Fruit fly (Drosophila melanogaster) whole organism, pupa: ENCODE data around the gene CG43133.
A peak's percentile ranks its signal among the peaks of the same experiment; 100 is the strongest.

Experiments used
- CG10348 ChIP-seq: fragments of 200-800 bp; sonication (Bioruptor generic); IDR thresholded peaks from 2 replicates; pipeline ENCODE4 v1.3.6; 2022; ENCODE audit warnings: missing biosample characterization, missing genetic modification characterization
- CG12605 ChIP-seq: fragments of 200-800 bp; sonication (Bioruptor generic); IDR thresholded peaks from 2 replicates; pipeline ENCODE4 v1.3.6; 2022; ENCODE audit warnings: missing biosample characterization, missing genetic modification characterization
- CG13204 ChIP-seq: fragments of 200-800 bp; sonication (Bioruptor generic); optimal IDR thresholded peaks from 2 replicates; lab custom pipeline; 2018; ENCODE audit warnings: missing biosample characterization, mild to moderate bottlenecking, missing genetic modification characterization, moderate library complexity
- CG14655 ChIP-seq: fragments of 200-800 bp; sonication (Bioruptor generic); optimal IDR thresholded peaks from 3 replicates; lab custom pipeline; 2017; ENCODE audit warnings: mild to moderate bottlenecking, missing biosample characterization, missing genetic modification reagents, missing genetic modification characterization
- CG15710 ChIP-seq: fragments of 200-800 bp; sonication (Bioruptor generic); optimal IDR thresholded peaks from 2 replicates; lab custom pipeline; 2018; ENCODE audit warnings: missing biosample characterization, mild to moderate bottlenecking, missing genetic modification characterization, moderate library complexity
- CG17806 ChIP-seq: fragments of 200-800 bp; sonication (Bioruptor generic); optimal IDR thresholded peaks from 2 replicates; lab custom pipeline; 2018; ENCODE audit warnings: missing biosample characterization, mild to moderate bottlenecking, missing genetic modification characterization, moderate library complexity
- CG32121 ChIP-seq: fragments of 200-800 bp; sonication (Bioruptor generic); IDR thresholded peaks from 2 replicates; pipeline ENCODE4 v1.3.6; 2022; ENCODE audit warnings: missing biosample characterization, missing genetic modification characterization
- CG34367 ChIP-seq: fragments of 200-800 bp; sonication (Bioruptor generic); optimal IDR thresholded peaks from 2 replicates; lab custom pipeline; 2018; ENCODE audit warnings: missing biosample characterization, mild to moderate bottlenecking, missing genetic modification characterization
- CG4496 ChIP-seq: fragments of 200-800 bp; sonication (Bioruptor generic); IDR thresholded peaks from 3 replicates; pipeline ENCODE4 v1.3.6; 2022; ENCODE audit warnings: missing biosample characterization, missing genetic modification characterization
- CG8159 ChIP-seq: fragments of 200-800 bp; sonication (Bioruptor generic); optimal IDR thresholded peaks from 3 replicates; lab custom pipeline; 2018; ENCODE audit warnings: missing biosample characterization, mild to moderate bottlenecking, missing genetic modification characterization, moderate library complexity
- CG8301 ChIP-seq: fragments of 200-800 bp; sonication (Bioruptor generic); optimal IDR thresholded peaks from 2 replicates; lab custom pipeline; 2018; ENCODE audit warnings: missing biosample characterization, mild to moderate bottlenecking, missing genetic modification characterization
- CG9948 ChIP-seq: fragments of 200-800 bp; sonication (Bioruptor generic); optimal IDR thresholded peaks from 2 replicates; lab custom pipeline; 2018; ENCODE audit warnings: missing biosample characterization, mild to moderate bottlenecking, missing genetic modification characterization, moderate library complexity
- D1 ChIP-seq: fragments of 200-800 bp; sonication (Bioruptor generic); optimal IDR thresholded peaks from 2 replicates; lab custom pipeline; 2018; ENCODE audit warnings: missing biosample characterization, mild to moderate bottlenecking, missing genetic modification characterization, moderate library complexity
- EcR ChIP-seq: fragments of 200-800 bp; sonication (Bioruptor generic); optimal IDR thresholded peaks from 3 replicates; lab custom pipeline; 2019; ENCODE audit warnings: missing biosample characterization, missing genetic modification characterization, mild to moderate bottlenecking, moderate library complexity, missing genetic modification reagents
- Ets98B ChIP-seq: fragments of 200-800 bp; sonication (Bioruptor generic); IDR thresholded peaks from 2 replicates; pipeline ENCODE4 v1.3.6; 2022; ENCODE audit warnings: missing biosample characterization, missing genetic modification characterization
- Pif1A ChIP-seq: fragments of 200-800 bp; sonication (Bioruptor generic); optimal IDR thresholded peaks from 3 replicates; lab custom pipeline; 2016; ENCODE audit warnings: missing biosample characterization, missing genetic modification characterization
- Pif1B ChIP-seq: fragments of 200-800 bp; sonication (Bioruptor generic); optimal IDR thresholded peaks from 3 replicates; lab custom pipeline; 2016; ENCODE audit warnings: missing biosample characterization, missing genetic modification characterization
- Snoo ChIP-seq: fragments of 200-800 bp; sonication (Bioruptor generic); optimal IDR thresholded peaks from 3 replicates; lab custom pipeline; 2017; ENCODE audit warnings: missing biosample characterization, mild to moderate bottlenecking, missing genetic modification characterization, inconsistent platforms
- fd96Ca ChIP-seq: fragments of 200-800 bp; sonication (Bioruptor generic); IDR thresholded peaks from 3 replicates; pipeline ENCODE4 v1.3.6; 2022; ENCODE audit warnings: missing biosample characterization, missing genetic modification characterization
- gl ChIP-seq: fragments of 200-800 bp; sonication (Bioruptor generic); optimal IDR thresholded peaks from 2 replicates; lab custom pipeline; 2018; ENCODE audit warnings: missing biosample characterization, mild to moderate bottlenecking, missing genetic modification characterization
- rn ChIP-seq: fragments of 200-800 bp; sonication (Bioruptor generic); IDR thresholded peaks from 2 replicates; pipeline ENCODE4 v1.3.6; 2022; ENCODE audit warnings: missing biosample characterization, missing genetic modification characterization

CG43133 gene

dm6 chrX:18101098-18101711 is 28.8 kb downstream of the CG43133 start, which contains the start of gene Mvb12:
Gene Mvb12 (minus strand): TSS chrX:18101314.
- no peak for TF ChIP-seq CG9948 (tag; lab: Kevin White, UChicago)
- no peak for TF ChIP-seq CG8301 (tag; lab: Kevin White, UChicago)
- no peak for TF ChIP-seq Pif1A
- TF ChIP-seq Snoo, result no peak
- no peak for TF ChIP-seq CG15710
- no peak for TF ChIP-seq CG12605 (GFP tag; lab: Robert Waterston, UW)
- no peak for TF ChIP-seq CG8159
- TF ChIP-seq rn, result no peak
- no peak for TF ChIP-seq EcR (GFP tag; lab: Kevin White, UChicago)
- no peak for TF ChIP-seq gl
- no peak for TF ChIP-seq CG32121 (GFP tag; lab: Robert Waterston, UW)
- TF ChIP-seq CG14655 (GFP tag; lab: Kevin White, UChicago), result no peak
- no peak for TF ChIP-seq CG34367
- no peak for TF ChIP-seq CG10348 (GFP tag; lab: Robert Waterston, UW)
- TF ChIP-seq CG13204, result no peak
- no peak for TF ChIP-seq CG17806 (tag; lab: Kevin White, UChicago)
- TF ChIP-seq Ets98B (GFP tag; lab: Robert Waterston, UW), result no peak
- TF ChIP-seq fd96Ca (GFP tag; lab: Robert Waterston, UW), result no peak
- no peak for TF ChIP-seq Pif1B (GFP tag; lab: Kevin White, UChicago)
- no peak for TF ChIP-seq D1
- TF ChIP-seq, all 21 proteins: peak for 0

- TF ChIP-seq CG4496 (GFP tag; lab: Robert Waterston, UW), result no peak
- 0 out of 2 replicates have a peak, but pooled peaks have one; percentile 33 for TF ChIP-seq CG32121 (GFP tag; lab: Robert Waterston, UW)
These were observed 29.8 kb downstream of the CG43133 start for dm6 chrX:18100146-18100669.

dm6 chrX:18094747-18095352 is 35.1 kb downstream of the CG43133 start:
- TF ChIP-seq CG4496 (GFP tag; lab: Robert Waterston, UW) (peak; percentile 59; the same call in 2 of the 3 replicates), Ets98B (GFP tag; lab: Robert Waterston, UW) (peak; percentile 45), CG15710 (peak; percentile 65), CG12605 (GFP tag; lab: Robert Waterston, UW) (0 out of 2 replicates have a peak, but pooled peaks have one; percentile 9), Pif1A (peak; percentile 11), CG10348 (GFP tag; lab: Robert Waterston, UW) (no peak), D1 (no peak), CG9948 (tag; lab: Kevin White, UChicago) (peak; percentile 65), CG17806 (tag; lab: Kevin White, UChicago) (peak; percentile 63), fd96Ca (GFP tag; lab: Robert Waterston, UW) (peak; percentile 19; the same call in 1 of the 3 replicates), gl (no peak), EcR (GFP tag; lab: Kevin White, UChicago) (no peak), Pif1B (GFP tag; lab: Kevin White, UChicago) (no peak), rn (no peak), Snoo (peak; percentile 44), CG8159 (peak; percentile 65), CG13204 (no peak), CG34367 (peak; percentile 35), CG14655 (GFP tag; lab: Kevin White, UChicago) (peak; percentile 78), CG32121 (GFP tag; lab: Robert Waterston, UW) (0 out of 2 replicates have a peak, but pooled peaks have one; percentile 41), CG8301 (tag; lab: Kevin White, UChicago) (peak; percentile 55)

- TF ChIP-seq CG17806 (tag; lab: Kevin White, UChicago), result no peak
- TF ChIP-seq EcR (GFP tag; lab: Kevin White, UChicago), result peak; percentile 12
These were observed 35.8 kb downstream of the CG43133 start for dm6 chrX:18094130-18094529.

- no peak for TF ChIP-seq D1
- peak; percentile 66 for TF ChIP-seq CG9948 (tag; lab: Kevin White, UChicago)
- TF ChIP-seq CG32121 (GFP tag; lab: Robert Waterston, UW), result peak; percentile 77
- peak; percentile 77 for TF ChIP-seq CG8301 (tag; lab: Kevin White, UChicago)
- no peak for TF ChIP-seq rn
- TF ChIP-seq CG12605 (GFP tag; lab: Robert Waterston, UW), result peak; percentile 77
- peak; percentile 77 for TF ChIP-seq Snoo
- no peak for TF ChIP-seq CG10348 (GFP tag; lab: Robert Waterston, UW)
- TF ChIP-seq CG17806 (tag; lab: Kevin White, UChicago), result peak; percentile 70
- TF ChIP-seq Pif1A, result peak; percentile 76
- peak; percentile 78 for TF ChIP-seq CG8159
- TF ChIP-seq CG13204, result no peak
- no peak for TF ChIP-seq EcR (GFP tag; lab: Kevin White, UChicago)
- TF ChIP-seq CG14655 (GFP tag; lab: Kevin White, UChicago), result peak; percentile 74
- TF ChIP-seq CG15710, result peak; percentile 77
- TF ChIP-seq CG34367, result peak; percentile 72
- peak; percentile 61 for TF ChIP-seq Pif1B (GFP tag; lab: Kevin White, UChicago)
- peak; percentile 76 for TF ChIP-seq CG4496 (GFP tag; lab: Robert Waterston, UW)
- TF ChIP-seq gl, result peak; percentile 13
- peak; percentile 66 for TF ChIP-seq Ets98B (GFP tag; lab: Robert Waterston, UW)
- TF ChIP-seq fd96Ca (GFP tag; lab: Robert Waterston, UW), result peak; percentile 70
- TF ChIP-seq, all 21 proteins: peak for 16
These were observed 37.2 kb downstream of the CG43133 start, which contains the start of gene RhoGAP16F for dm6 chrX:18092810-18093222. Gene RhoGAP16F (plus strand): TSS chrX:18093145.
